Fruit fly (Drosophila melanogaster): ENCODE data around the gene SdhBL.

SdhBL gene

DNA sequence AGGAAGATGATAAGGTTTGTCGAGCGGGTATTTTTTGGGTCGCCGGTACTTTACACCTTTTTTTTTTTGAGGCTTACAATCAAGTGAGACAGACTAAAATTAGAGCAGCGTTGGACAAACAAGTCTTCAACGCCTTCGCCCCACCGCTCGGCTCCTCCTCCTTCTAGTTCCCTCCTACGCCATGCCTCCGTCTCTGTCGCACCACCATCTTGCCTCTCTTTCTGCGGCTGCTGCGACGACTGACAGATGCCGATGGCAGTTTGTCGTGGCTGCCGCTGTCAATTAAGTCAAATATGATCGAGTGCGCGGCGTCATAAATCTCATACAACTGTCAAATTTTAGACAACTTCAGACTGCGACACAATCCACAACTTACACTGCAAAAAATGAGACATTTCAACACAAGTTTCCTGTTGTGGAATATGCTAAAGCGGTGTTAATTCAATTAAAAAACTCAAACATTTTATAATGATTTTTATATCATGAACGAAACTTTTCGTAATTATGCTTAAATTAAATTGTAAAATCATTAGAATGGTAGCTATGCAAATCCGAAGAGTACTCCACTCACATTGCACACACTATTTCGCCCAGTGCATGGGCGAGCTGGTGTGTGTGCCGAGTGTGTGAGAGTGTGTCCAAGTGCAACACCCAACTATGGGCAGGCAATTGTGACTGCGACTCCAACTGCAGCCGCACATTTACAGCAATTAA lies 26.6 kb downstream of the SdhBL start (continued):
- TF ChIP-seq Rfx (GFP tag; IDR thresholded peaks at IDR 0.05) (no peak), Scr (GFP tag; IDR thresholded peaks at IDR 0.05; ENCODE audit: partially characterized antibody) (no peak), CG17385 (GFP tag; optimal IDR thresholded peaks at IDR 0.05) (peak; percentile 28), CG18262 (tag; optimal IDR thresholded peaks at IDR 0.05) (peak; percentile 75), CG7372 (GFP tag; IDR thresholded peaks at IDR 0.05) (0 out of 2 replicates have a peak, but pooled peaks have one; percentile 21), Hsf (GFP tag; optimal IDR thresholded peaks at IDR 0.05) (peak; percentile 33), seq (GFP tag; IDR thresholded peaks at IDR 0.05) (no peak), ab (GFP tag; optimal IDR thresholded peaks at IDR 0.05) (no peak), CG11560 (tag; IDR thresholded peaks at IDR 0.05) (no peak), CG8281 (tag; optimal IDR thresholded peaks at IDR 0.05) (no peak), CG2129 (GFP tag; IDR thresholded peaks at IDR 0.05; ENCODE audit: partially characterized antibody) (no peak), grau (tag; optimal IDR thresholded peaks at IDR 0.05) (peak; percentile 50), sens-2 (GFP tag; IDR thresholded peaks at IDR 0.05) (0 out of 2 replicates have a peak, but pooled peaks have one; percentile 24), Mrtf (GFP tag; IDR thresholded peaks at IDR 0.05) (no peak), cg (GFP tag; optimal IDR thresholded peaks at IDR 0.05) (peak; percentile 27), Deaf1 (tag; optimal IDR thresholded peaks at IDR 0.05) (no peak), NFAT (GFP tag; IDR thresholded peaks at IDR 0.05) (no peak), lilli (GFP tag; optimal IDR thresholded peaks at IDR 0.05) (peak; percentile 13), Gsc (GFP tag; IDR thresholded peaks at IDR 0.05) (0 out of 2 replicates have a peak, but pooled peaks have one; percentile 9), tna (GFP tag; IDR thresholded peaks at IDR 0.05; ENCODE audit: partially characterized antibody) (no peak), CG3995 (GFP tag; optimal IDR thresholded peaks at IDR 0.05) (no peak), CG3163 (GFP tag; optimal IDR thresholded peaks at IDR 0.05) (no peak), nerfin-1 (tag; optimal IDR thresholded peaks at IDR 0.05) (peak; percentile 23), Vsx1 (GFP tag; optimal IDR thresholded peaks at IDR 0.05) (no peak), CG15601 (tag; optimal IDR thresholded peaks at IDR 0.05) (peak; percentile 52), CG11093 (GFP tag; IDR thresholded peaks at IDR 0.05) (no peak), CG8944 (GFP tag; optimal IDR thresholded peaks at IDR 0.05) (peak; percentile 8), bowl (GFP tag; IDR thresholded peaks at IDR 0.05) (no peak), CG4707 (GFP tag; optimal IDR thresholded peaks at IDR 0.05) (no peak), CG1603 (tag; optimal IDR thresholded peaks at IDR 0.05) (peak; percentile 67), Oli (tag; optimal IDR thresholded peaks at IDR 0.05) (peak; percentile 67), tgo (GFP tag; IDR thresholded peaks at IDR 0.05) (no peak), CG10267 (tag; optimal IDR thresholded peaks at IDR 0.05) (peak; percentile 35), ewg (GFP tag; optimal IDR thresholded peaks at IDR 0.05) (peak; percentile 35), CG12236 (GFP tag; optimal IDR thresholded peaks at IDR 0.05) (no peak), pnt (GFP tag; optimal IDR thresholded peaks at IDR 0.05) (peak; percentile 43), al (GFP tag; IDR thresholded peaks at IDR 0.05) (no peak), dimm (GFP tag; IDR thresholded peaks at IDR 0.05) (no peak), Mes4 (GFP tag; optimal IDR thresholded peaks at IDR 0.05) (no peak), CG14441 (GFP tag; IDR thresholded peaks at IDR 0.05) (no peak), stwl (tag; optimal IDR thresholded peaks at IDR 0.05) (no peak), CG5245 (GFP tag; optimal IDR thresholded peaks at IDR 0.05) (peak; percentile 26), CG8089 (GFP tag; optimal IDR thresholded peaks at IDR 0.05) (peak; percentile 21), Dek (tag; optimal IDR thresholded peaks at IDR 0.05) (no peak), mam (GFP tag; optimal IDR thresholded peaks at IDR 0.05) (no peak), disco-r (GFP tag; optimal IDR thresholded peaks at IDR 0.05) (no peak), otp (GFP tag; IDR thresholded peaks at IDR 0.05) (no peak), NfI (GFP tag; optimal IDR thresholded peaks at IDR 0.05) (no peak), Sry-δ (GFP tag; optimal IDR thresholded peaks at IDR 0.05) (no peak), lmd (GFP tag; IDR thresholded peaks at IDR 0.05) (peak; percentile 51)

Measured in whole organism, embryonic.